Fruit fly (Drosophila melanogaster) whole organism, prepupa: ENCODE measurements around the gene Ccdc58.

Source experiments
- CG10669 ChIP-seq: fragments of 200-800 bp; sonication (Bioruptor generic); optimal IDR thresholded peaks from 3 replicates; lab custom pipeline; 2018; ENCODE audit warnings: missing biosample characterization, mild to moderate bottlenecking, missing genetic modification characterization, moderate library complexity
- CG11762 ChIP-seq: fragments of 200-800 bp; sonication (Bioruptor generic); optimal IDR thresholded peaks from 3 replicates; lab custom pipeline; 2016; ENCODE audit warnings: missing biosample characterization, missing genetic modification characterization; ENCODE audit not compliant: insufficient read depth
- CG11902 ChIP-seq: fragments of 200-800 bp; sonication (Bioruptor generic); optimal IDR thresholded peaks from 3 replicates; lab custom pipeline; 2016; ENCODE audit warnings: missing biosample characterization, missing genetic modification characterization
- CG15336 ChIP-seq: fragments of 200-800 bp; sonication (Bioruptor generic); IDR thresholded peaks from 2 replicates; pipeline ENCODE4 v1.3.6; 2022; ENCODE audit warnings: missing biosample characterization, missing genetic modification characterization
- CG1621 ChIP-seq: fragments of 200-800 bp; sonication (Bioruptor generic); optimal IDR thresholded peaks from 3 replicates; lab custom pipeline; 2018; ENCODE audit warnings: missing biosample characterization, mild to moderate bottlenecking, missing genetic modification characterization
- CG32006 ChIP-seq: fragments of 200-800 bp; sonication (Bioruptor generic); optimal IDR thresholded peaks from 3 replicates; lab custom pipeline; 2017; ENCODE audit warnings: missing biosample characterization, mild to moderate bottlenecking, missing genetic modification characterization
- CG34406 ChIP-seq: fragments of 200-800 bp; sonication (Bioruptor generic); optimal IDR thresholded peaks from 3 replicates; lab custom pipeline; 2016; ENCODE audit warnings: missing biosample characterization, missing genetic modification characterization
- CG3919 ChIP-seq: fragments of 200-800 bp; sonication (Bioruptor generic); optimal IDR thresholded peaks from 3 replicates; lab custom pipeline; 2016; ENCODE audit warnings: missing biosample characterization, missing genetic modification characterization
- CG6163 ChIP-seq: fragments of 200-800 bp; sonication (Bioruptor generic); IDR thresholded peaks from 3 replicates; pipeline ENCODE4 v1.3.6; 2022; ENCODE audit warnings: missing biosample characterization, missing genetic modification characterization
- CG6792 ChIP-seq: fragments of 200-800 bp; sonication (Bioruptor generic); optimal IDR thresholded peaks from 3 replicates; lab custom pipeline; 2016; ENCODE audit warnings: missing biosample characterization, missing genetic modification characterization
- CG6808 ChIP-seq: fragments of 200-800 bp; sonication (Bioruptor generic); optimal IDR thresholded peaks from 3 replicates; lab custom pipeline; 2017; ENCODE audit warnings: missing biosample characterization, missing genetic modification characterization, mild to moderate bottlenecking, moderate library complexity, missing genetic modification reagents
- CG6854 ChIP-seq: fragments of 200-800 bp; sonication (Bioruptor generic); optimal IDR thresholded peaks from 2 replicates; lab custom pipeline; 2017; ENCODE audit warnings: missing biosample characterization, mild to moderate bottlenecking, missing genetic modification characterization
- CG8119 ChIP-seq: fragments of 200-800 bp; sonication (Bioruptor generic); IDR thresholded peaks from 3 replicates; pipeline ENCODE4 v1.3.6; 2022; ENCODE audit warnings: missing biosample characterization, missing genetic modification characterization
- CG8319 ChIP-seq: fragments of 200-800 bp; sonication (Bioruptor generic); optimal IDR thresholded peaks from 3 replicates; lab custom pipeline; 2016; ENCODE audit warnings: missing biosample characterization, missing genetic modification characterization
- CG8632 ChIP-seq: fragments of 200-800 bp; sonication (Bioruptor generic); optimal IDR thresholded peaks from 3 replicates; lab custom pipeline; 2016; ENCODE audit warnings: missing biosample characterization, missing genetic modification characterization
- CG9139 ChIP-seq: fragments of 200-800 bp; sonication (Bioruptor generic); optimal IDR thresholded peaks from 3 replicates; lab custom pipeline; 2017; ENCODE audit warnings: missing biosample characterization, mild to moderate bottlenecking, missing genetic modification characterization
- Eip78C ChIP-seq: fragments of 200-800 bp; sonication (Bioruptor generic); peaks from one replicate; lab custom pipeline; 2016; ENCODE audit warnings: missing biosample characterization, missing genetic modification characterization
- Eip93F ChIP-seq: fragments of 200-800 bp; sonication (Bioruptor generic); optimal IDR thresholded peaks from 2 replicates; lab custom pipeline; 2016; ENCODE audit warnings: missing biosample characterization, mild to moderate bottlenecking, missing genetic modification characterization
- Ets21C ChIP-seq: fragments of 200-800 bp; sonication (Bioruptor generic); optimal IDR thresholded peaks from 3 replicates; lab custom pipeline; 2016; ENCODE audit warnings: missing biosample characterization, missing genetic modification characterization
- Ets96B ChIP-seq: fragments of 200-800 bp; optimal IDR thresholded peaks from 2 replicates; lab custom pipeline; 2019; ENCODE audit warnings: missing biosample characterization, mild to moderate bottlenecking, missing genetic modification characterization, moderate library complexity
- Gug ChIP-seq: fragments of 200-800 bp; sonication (Bioruptor generic); IDR thresholded peaks from 2 replicates; pipeline ENCODE4 v1.3.6; 2022; ENCODE audit warnings: missing biosample characterization, missing genetic modification characterization
- Hr38 ChIP-seq: sonication (Bioruptor generic); optimal IDR thresholded peaks from 2 replicates; lab custom pipeline; 2016; ENCODE audit warnings: missing biosample characterization, missing genetic modification characterization
- Hr39 ChIP-seq: fragments of 200-800 bp; sonication (Bioruptor generic); optimal IDR thresholded peaks from 2 replicates; lab custom pipeline; 2016; ENCODE audit warnings: missing biosample characterization, missing genetic modification characterization
- Lpt ChIP-seq: fragments of 200-800 bp; sonication (Bioruptor generic); optimal IDR thresholded peaks from 3 replicates; lab custom pipeline; 2016; ENCODE audit warnings: missing biosample characterization, missing genetic modification characterization
- Met ChIP-seq: fragments of 200-800 bp; sonication (Bioruptor generic); optimal IDR thresholded peaks from 3 replicates; lab custom pipeline; 2016; ENCODE audit warnings: missing biosample characterization, missing genetic modification characterization
- Smox ChIP-seq: fragments of 200-800 bp; sonication (Bioruptor generic); optimal IDR thresholded peaks from 3 replicates; lab custom pipeline; 2016; ENCODE audit warnings: missing biosample characterization, missing genetic modification characterization
- Sox102F ChIP-seq: fragments of 200-800 bp; sonication (Bioruptor generic); optimal IDR thresholded peaks from 2 replicates; lab custom pipeline; 2016; ENCODE audit warnings: missing biosample characterization, mild to moderate bottlenecking, missing genetic modification characterization
- Sox14 ChIP-seq: fragments of 200-800 bp; sonication (Bioruptor generic); optimal IDR thresholded peaks from 3 replicates; lab custom pipeline; 2016; ENCODE audit warnings: missing biosample characterization, missing genetic modification characterization
- achi ChIP-seq: fragments of 200-800 bp; sonication (Bioruptor generic); optimal IDR thresholded peaks from 3 replicates; lab custom pipeline; 2016; ENCODE audit warnings: missing biosample characterization, missing genetic modification characterization
- acj6 ChIP-seq: fragments of 200-800 bp; sonication (Bioruptor generic); optimal IDR thresholded peaks from 3 replicates; lab custom pipeline; 2016; ENCODE audit warnings: missing biosample characterization, missing genetic modification characterization
- cyc ChIP-seq: fragments of 200-800 bp; sonication (Bioruptor generic); optimal IDR thresholded peaks from 3 replicates; lab custom pipeline; 2016; ENCODE audit warnings: missing biosample characterization, missing genetic modification characterization
- dac ChIP-seq: fragments of 200-800 bp; sonication (Bioruptor generic); optimal IDR thresholded peaks from 2 replicates; lab custom pipeline; 2017; ENCODE audit warnings: missing biosample characterization, mild to moderate bottlenecking, missing genetic modification characterization
- dsx ChIP-seq: fragments of 200-800 bp; optimal IDR thresholded peaks from 3 replicates; lab custom pipeline; 2019; ENCODE audit warnings: missing biosample characterization, mild to moderate bottlenecking, missing genetic modification characterization, moderate library complexity; ENCODE audit not compliant: poor library complexity, severe bottlenecking
- eg ChIP-seq: fragments of 200-800 bp; sonication (Bioruptor generic); IDR thresholded peaks from 3 replicates; pipeline ENCODE4 v1.3.6; 2022; ENCODE audit warnings: missing biosample characterization, missing genetic modification characterization
- fd59A ChIP-seq: fragments of 200-800 bp; sonication (Bioruptor generic); optimal IDR thresholded peaks from 2 replicates; lab custom pipeline; 2017; ENCODE audit warnings: missing biosample characterization, mild to moderate bottlenecking, missing genetic modification characterization, missing genetic modification reagents
- fd85E ChIP-seq: fragments of 200-800 bp; sonication (Bioruptor generic); optimal IDR thresholded peaks from 3 replicates; lab custom pipeline; 2016; ENCODE audit warnings: missing biosample characterization, missing genetic modification characterization
- fkh ChIP-seq: fragments of 200-800 bp; sonication (Bioruptor generic); optimal IDR thresholded peaks from 3 replicates; lab custom pipeline; 2017; ENCODE audit warnings: missing biosample characterization, mild to moderate bottlenecking, missing genetic modification characterization, moderate library complexity
- lz ChIP-seq: fragments of 200-800 bp; sonication (Bioruptor generic); optimal IDR thresholded peaks from 3 replicates; lab custom pipeline; 2016; ENCODE audit warnings: missing biosample characterization, missing genetic modification characterization
- salr ChIP-seq, 2 experiments: fragments of 200-800 bp; sonication (Bioruptor generic); optimal IDR thresholded peaks; 3 replicates each; lab custom pipeline; 2016 to 2018; ENCODE audit warnings: missing biosample characterization in 2 of 2, missing genetic modification characterization in 2 of 2, mild to moderate bottlenecking in 1 of 2
- spab ChIP-seq: fragments of 200-800 bp; sonication (Bioruptor generic); optimal IDR thresholded peaks from 2 replicates; lab custom pipeline; 2017; ENCODE audit warnings: missing biosample characterization, mild to moderate bottlenecking, missing genetic modification characterization, missing genetic modification reagents
- topi ChIP-seq: fragments of 200-800 bp; sonication (Bioruptor generic); optimal IDR thresholded peaks from 3 replicates; lab custom pipeline; 2016; ENCODE audit warnings: missing biosample characterization, missing genetic modification characterization
- vri ChIP-seq: fragments of 200-800 bp; sonication (Bioruptor generic); optimal IDR thresholded peaks from 3 replicates; lab custom pipeline; 2016; ENCODE audit warnings: missing biosample characterization, mild to moderate bottlenecking, missing genetic modification characterization

The Ccdc58 gene

dm6 chr3L:19792717-19793437, 12.1 kb upstream of the Ccdc58 start (continued):
- no peak for TF ChIP-seq dsx (GFP tag; lab: Kevin White, UChicago)
- TF ChIP-seq CG11902, result no peak
- TF ChIP-seq acj6, result no peak
- peak; percentile 22; the same call in 1 of the 2 replicates for TF ChIP-seq Gug (GFP tag; lab: Robert Waterston, UW)

- TF ChIP-seq CG15336 (GFP tag; lab: Robert Waterston, UW), result no peak
- TF ChIP-seq CG6163 (GFP tag; lab: Robert Waterston, UW), result peak; percentile 48; the same call in 2 of the 3 replicates
- TF ChIP-seq Gug (GFP tag; lab: Robert Waterston, UW), result no peak
- TF ChIP-seq Ets21C (GFP tag; lab: Kevin White, UChicago), result no peak
- TF ChIP-seq eg (GFP tag; lab: Robert Waterston, UW), result no peak
- TF ChIP-seq CG11762 (GFP tag; lab: Kevin White, UChicago), result no peak
- peak; percentile 92 for TF ChIP-seq CG1621 (tag; lab: Kevin White, UChicago)
- no peak for TF ChIP-seq dac (GFP tag; lab: Kevin White, UChicago)
- TF ChIP-seq Eip93F, result peak; percentile 50
- no peak for TF ChIP-seq cyc
- peak; percentile 12 for TF ChIP-seq dsx (GFP tag; lab: Kevin White, UChicago)
- peak; percentile 10 for TF ChIP-seq CG3919
- TF ChIP-seq Lpt (GFP tag; lab: Kevin White, UChicago), result no peak
- TF ChIP-seq CG34406 (GFP tag; lab: Kevin White, UChicago), result no peak
- TF ChIP-seq CG6854 (GFP tag; lab: Kevin White, UChicago), result no peak
- peak; percentile 74 for TF ChIP-seq Eip78C (GFP tag; lab: Kevin White, UChicago)
- TF ChIP-seq CG32006 (GFP tag; lab: Kevin White, UChicago), result no peak
- no peak for TF ChIP-seq CG8119 (GFP tag; lab: Robert Waterston, UW)
These were observed 11.5 kb upstream of the Ccdc58 start, which contains the start of the genes CG42637, Gyc76C and SREBP for dm6 chr3L:19793438-19793998. CG42637 (minus strand) TSS chr3L:19793569. Gyc76C (minus strand) TSS chr3L:19793569. SREBP (plus strand) TSS chr3L:19793935.

DNA sequence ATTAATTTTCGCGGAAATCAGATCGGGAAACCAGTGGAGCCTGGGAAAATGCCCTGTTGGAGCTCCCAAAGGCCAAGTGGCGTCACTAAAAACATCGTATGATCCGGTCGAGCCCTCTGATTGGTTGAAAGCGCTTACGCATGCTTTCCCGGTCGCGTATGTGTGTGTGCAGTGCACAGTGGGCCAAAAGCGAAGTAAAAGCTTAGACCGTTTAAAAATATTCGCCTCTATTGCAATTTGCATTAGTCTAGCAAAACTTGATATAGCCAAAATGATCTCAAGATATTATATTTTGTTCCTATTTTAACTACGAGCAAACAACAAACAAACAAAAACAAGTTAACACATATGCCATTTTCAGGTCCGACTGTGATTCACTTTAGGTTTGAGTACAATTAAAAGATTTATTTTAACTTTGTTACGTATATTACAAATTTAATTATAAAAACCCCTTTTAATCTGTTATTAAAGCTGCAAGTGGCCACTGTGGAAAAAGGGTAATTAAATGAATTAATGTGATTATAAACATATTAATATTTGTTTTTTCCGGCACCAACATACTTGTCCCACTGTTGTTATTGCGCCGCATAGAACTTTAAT, 10.7 kb upstream of the Ccdc58 start:
- peak; percentile 90 for TF ChIP-seq lz (GFP tag; lab: Kevin White, UChicago)
- TF ChIP-seq eg (GFP tag; lab: Robert Waterston, UW), result peak; percentile 81
- peak; percentile 98 for TF ChIP-seq Eip78C (GFP tag; lab: Kevin White, UChicago)
- peak; percentile 90 for TF ChIP-seq acj6
- peak; percentile 87 for TF ChIP-seq fd59A (GFP tag; lab: Kevin White, UChicago)
- TF ChIP-seq Eip93F, result peak; percentile 64
- peak; percentile 93 for TF ChIP-seq CG6808 (GFP tag; lab: Kevin White, UChicago)
- TF ChIP-seq CG34406 (GFP tag; lab: Kevin White, UChicago), result peak; percentile 89
- peak; percentile 90 for TF ChIP-seq CG10669 (GFP tag; lab: Kevin White, UChicago)
- TF ChIP-seq CG32006 (GFP tag; lab: Kevin White, UChicago), result peak; percentile 96
- TF ChIP-seq CG6792 (GFP tag; lab: Kevin White, UChicago), result peak; percentile 90
- peak; percentile 58 for TF ChIP-seq CG9139 (GFP tag; lab: Kevin White, UChicago)
- peak; percentile 93 for TF ChIP-seq Sox14 (GFP tag; lab: Kevin White, UChicago)
- peak; percentile 90 for TF ChIP-seq topi (GFP tag; lab: Kevin White, UChicago)
- TF ChIP-seq Met (GFP tag; lab: Kevin White, UChicago), result peak; percentile 91
- TF ChIP-seq Smox (GFP tag; lab: Kevin White, UChicago), result peak; percentile 89
- peak; percentile 90 for TF ChIP-seq Sox102F
- TF ChIP-seq fkh (GFP tag; lab: Kevin White, UChicago), result no peak
- peak; percentile 79 for TF ChIP-seq CG8319 (GFP tag; lab: Kevin White, UChicago)
- TF ChIP-seq salr (GFP tag; optimal IDR thresholded peaks at IDR 0.05; lab: Kevin White, UChicago), result peak; percentile 56 to 97
- peak; percentile 89 for TF ChIP-seq CG3919
- TF ChIP-seq Lpt (GFP tag; lab: Kevin White, UChicago), result peak; percentile 85
- TF ChIP-seq vri, result peak; percentile 83
- TF ChIP-seq Hr39 (GFP tag; lab: Kevin White, UChicago), result peak; percentile 86
- peak; percentile 89 for TF ChIP-seq CG11762 (GFP tag; lab: Kevin White, UChicago)
- peak; percentile 89 for TF ChIP-seq CG8632 (GFP tag; lab: Kevin White, UChicago)
- TF ChIP-seq Hr38 (GFP tag; lab: Kevin White, UChicago), result no peak
- TF ChIP-seq achi (GFP tag; lab: Kevin White, UChicago), result peak; percentile 90
- peak; percentile 83 for TF ChIP-seq CG15336 (GFP tag; lab: Robert Waterston, UW)
- peak; percentile 88 for TF ChIP-seq Ets96B
- TF ChIP-seq spab (GFP tag; lab: Kevin White, UChicago), result peak; percentile 88
- TF ChIP-seq fd85E, result peak; percentile 71
- peak; percentile 59 for TF ChIP-seq CG6854 (GFP tag; lab: Kevin White, UChicago)
- peak; percentile 87 for TF ChIP-seq dac (GFP tag; lab: Kevin White, UChicago)
